Fruit fly (Drosophila melanogaster): ENCODE measurements around the gene CG14453.

DNA sequence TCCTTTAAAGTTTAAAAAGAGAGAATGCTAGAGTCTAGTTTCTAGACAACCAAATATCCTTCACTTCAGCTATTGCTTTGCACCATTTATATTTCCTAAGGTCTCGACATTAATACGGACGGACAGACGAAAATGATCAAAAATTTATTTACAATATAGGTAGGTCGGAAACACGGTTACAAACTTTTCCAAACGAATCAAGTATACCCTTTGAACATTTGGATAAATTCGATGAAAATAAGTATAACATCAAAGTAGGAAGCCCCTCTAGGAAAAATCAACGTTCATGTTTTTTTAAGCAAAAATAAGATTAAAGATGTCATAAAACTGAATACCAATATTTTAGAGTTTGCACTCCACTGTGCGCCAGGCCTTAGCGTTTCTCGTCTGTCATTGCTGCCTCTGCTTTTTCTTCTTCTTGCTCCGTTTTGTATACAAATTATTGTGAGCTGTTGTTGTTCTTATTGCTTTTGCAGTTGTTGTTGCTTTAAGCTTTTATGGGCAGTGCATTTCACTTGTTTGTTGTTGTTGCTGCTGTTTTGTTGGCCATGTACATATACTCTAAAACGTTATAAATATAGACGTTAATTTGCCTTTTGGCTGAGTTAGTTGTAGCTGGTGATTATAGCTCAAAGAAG lies 49.2 kb downstream of the CG14453 start:
- TF ChIP-seq CG33017 (tag; optimal IDR thresholded peaks at IDR 0.05) (no peak), pad (GFP tag; optimal IDR thresholded peaks at IDR 0.05) (no peak), cnc (optimal IDR thresholded peaks at IDR 0.05) (no peak), CG5204 (GFP tag; optimal IDR thresholded peaks at IDR 0.05) (no peak), CG7045 (GFP tag; optimal IDR thresholded peaks at IDR 0.05) (no peak), cic (GFP tag; optimal IDR thresholded peaks at IDR 0.05) (no peak)

Measured in whole organism, adult.